Fruit fly (Drosophila melanogaster) whole organism, embryonic: Measurements from ENCODE around the gene CG33325.

Source experiments
- BtbVII ChIP-seq: fragments of 200-800 bp; sonication (Bioruptor generic); optimal IDR thresholded peaks from 3 replicates; lab custom pipeline; 2017; ENCODE audit warnings: missing biosample characterization, mild to moderate bottlenecking, missing genetic modification characterization
- CG10274 ChIP-seq: fragments of 200-800 bp; sonication (Bioruptor generic); optimal IDR thresholded peaks from 3 replicates; lab custom pipeline; 2017; ENCODE audit warnings: missing biosample characterization, mild to moderate bottlenecking, missing genetic modification characterization
- CG10462 ChIP-seq: fragments of 200-800 bp; sonication (Bioruptor generic); optimal IDR thresholded peaks from 2 replicates; lab custom pipeline; 2016; ENCODE audit warnings: missing biosample characterization, missing genetic modification characterization
- CG10565 ChIP-seq: fragments of 200-800 bp; sonication (Bioruptor generic); optimal IDR thresholded peaks from 3 replicates; lab custom pipeline; 2016; ENCODE audit warnings: missing biosample characterization, mild to moderate bottlenecking, missing genetic modification characterization
- CG11696 ChIP-seq: fragments of 200-800 bp; sonication (Bioruptor generic); IDR thresholded peaks from 2 replicates; pipeline ENCODE4 v1.3.6; 2022; ENCODE audit warnings: missing biosample characterization, missing genetic modification characterization
- CG12942 ChIP-seq: fragments of 200-800 bp; sonication (Bioruptor generic); optimal IDR thresholded peaks from 3 replicates; lab custom pipeline; 2016; ENCODE audit warnings: missing biosample characterization, missing genetic modification characterization
- CG14860 ChIP-seq: fragments of 200-800 bp; sonication (Bioruptor generic); IDR thresholded peaks from 3 replicates; pipeline ENCODE4 v1.3.6; 2022; ENCODE audit warnings: missing biosample characterization, missing genetic modification characterization; ENCODE audit not compliant: partially characterized antibody
- CG18011 ChIP-seq: fragments of 200-800 bp; sonication (Bioruptor generic); optimal IDR thresholded peaks from 2 replicates; lab custom pipeline; 2017; ENCODE audit warnings: missing biosample characterization, missing genetic modification characterization, mild to moderate bottlenecking, moderate library complexity, missing genotype
- CG2875 ChIP-seq: fragments of 200-800 bp; sonication (Bioruptor generic); optimal IDR thresholded peaks from 2 replicates; lab custom pipeline; 2017; ENCODE audit warnings: missing biosample characterization, mild to moderate bottlenecking, missing genetic modification characterization, missing genetic modification reagents
- CG34422 ChIP-seq: fragments of 200-800 bp; sonication (Bioruptor generic); IDR thresholded peaks from 3 replicates; pipeline ENCODE4 v1.3.6; 2022; ENCODE audit warnings: missing biosample characterization, missing genetic modification characterization
- CG3838 ChIP-seq: fragments of 200-800 bp; sonication (Bioruptor generic); optimal IDR thresholded peaks from 3 replicates; lab custom pipeline; 2016; ENCODE audit warnings: missing biosample characterization, missing genetic modification characterization
- CG42726 ChIP-seq: fragments of 200-800 bp; sonication (Bioruptor generic); IDR thresholded peaks from 2 replicates; pipeline ENCODE4 v1.3.6; 2022; ENCODE audit warnings: missing biosample characterization, missing genetic modification characterization; ENCODE audit not compliant: partially characterized antibody
- CG4617 ChIP-seq: fragments of 200-800 bp; sonication (Bioruptor generic); optimal IDR thresholded peaks from 3 replicates; lab custom pipeline; 2016; ENCODE audit warnings: missing biosample characterization, missing genetic modification characterization, borderline replicate concordance
- CG7987 ChIP-seq: fragments of 200-800 bp; sonication (Bioruptor generic); optimal IDR thresholded peaks from 2 replicates; lab custom pipeline; 2018; ENCODE audit warnings: missing biosample characterization, mild to moderate bottlenecking, missing genetic modification characterization, moderate library complexity
- CG9797 ChIP-seq: fragments of 200-800 bp; sonication (Bioruptor generic); optimal IDR thresholded peaks from 3 replicates; lab custom pipeline; 2018; ENCODE audit warnings: missing biosample characterization, mild to moderate bottlenecking, missing genetic modification characterization
- D19B ChIP-seq: fragments of 200-800 bp; sonication (Bioruptor generic); optimal IDR thresholded peaks from 2 replicates; lab custom pipeline; 2017; ENCODE audit warnings: missing biosample characterization, mild to moderate bottlenecking, missing genetic modification characterization
- Dip2 ChIP-seq: fragments of 200-800 bp; sonication (Bioruptor generic); IDR thresholded peaks from 2 replicates; pipeline ENCODE4 v1.3.6; 2022; ENCODE audit warnings: missing biosample characterization, missing genetic modification characterization
- Dp ChIP-seq: fragments of 200-800 bp; sonication (Bioruptor generic); optimal IDR thresholded peaks from 2 replicates; lab custom pipeline; 2018; ENCODE audit warnings: missing biosample characterization, mild to moderate bottlenecking, missing genetic modification characterization, moderate library complexity
- Dref ChIP-seq: fragments of 200-800 bp; sonication (Bioruptor generic); IDR thresholded peaks from 2 replicates; pipeline ENCODE4 v1.3.6; 2022; ENCODE audit warnings: missing biosample characterization, missing genetic modification characterization
- E2f2 ChIP-seq: fragments of 200-800 bp; sonication (Bioruptor generic); IDR thresholded peaks from 2 replicates; pipeline ENCODE4 v1.3.6; 2022; ENCODE audit warnings: missing biosample characterization, missing genetic modification characterization
- Ets65A ChIP-seq: fragments of 200-800 bp; sonication (Bioruptor generic); peaks from one replicate; lab custom pipeline; 2016; ENCODE audit warnings: missing biosample characterization, missing genetic modification characterization
- Gsc ChIP-seq: fragments of 200-800 bp; sonication (Bioruptor generic); IDR thresholded peaks from 2 replicates; pipeline ENCODE4 v1.3.6; 2022; ENCODE audit warnings: missing biosample characterization, missing genetic modification characterization
- Hand ChIP-seq: fragments of 200-800 bp; sonication (Bioruptor generic); optimal IDR thresholded peaks from 2 replicates; lab custom pipeline; 2017; ENCODE audit warnings: mild to moderate bottlenecking, missing biosample characterization, missing genetic modification reagents, missing genetic modification characterization
- HmgZ ChIP-seq: fragments of 200-800 bp; sonication (Bioruptor generic); optimal IDR thresholded peaks from 2 replicates; lab custom pipeline; 2018; ENCODE audit warnings: missing biosample characterization, mild to moderate bottlenecking, missing genetic modification characterization
- MESR4 ChIP-seq: fragments of 200-800 bp; sonication (Bioruptor generic); optimal IDR thresholded peaks from 2 replicates; lab custom pipeline; 2018; ENCODE audit warnings: missing biosample characterization, mild to moderate bottlenecking, missing genetic modification characterization, moderate library complexity
- NK7.1 ChIP-seq: fragments of 200-800 bp; sonication (Bioruptor generic); optimal IDR thresholded peaks from 3 replicates; lab custom pipeline; 2016; ENCODE audit warnings: missing biosample characterization, missing genetic modification characterization
- Rfx ChIP-seq: fragments of 200-800 bp; sonication (Bioruptor generic); IDR thresholded peaks from 2 replicates; pipeline ENCODE4 v1.3.6; 2022; ENCODE audit warnings: missing biosample characterization, missing genetic modification characterization
- Sox102F ChIP-seq: fragments of 200-800 bp; sonication (Bioruptor generic); optimal IDR thresholded peaks from 2 replicates; lab custom pipeline; 2018; ENCODE audit warnings: missing biosample characterization, mild to moderate bottlenecking, missing genetic modification characterization, moderate library complexity
- Usf ChIP-seq: fragments of 200-800 bp; sonication (Bioruptor generic); optimal IDR thresholded peaks from 2 replicates; lab custom pipeline; 2017; ENCODE audit warnings: missing genotype, missing biosample characterization, missing genetic modification characterization
- crp ChIP-seq, 2 experiments: fragments of 200-800 bp; sonication (Bioruptor generic); optimal IDR thresholded peaks; 2 replicates in 1 of 2; 3 replicates in 1 of 2; lab custom pipeline; 2017; ENCODE audit warnings: missing biosample characterization in 2 of 2, missing genetic modification characterization in 2 of 2, mild to moderate bottlenecking in 1 of 2, moderate library complexity in 1 of 2
- da ChIP-seq: fragments of 200-800 bp; sonication (Bioruptor generic); optimal IDR thresholded peaks from 2 replicates; lab custom pipeline; 2016; ENCODE audit warnings: missing biosample characterization, missing genetic modification characterization
- gfzf ChIP-seq: fragments of 200-800 bp; sonication (Bioruptor generic); optimal IDR thresholded peaks from 2 replicates; lab custom pipeline; 2016; ENCODE audit warnings: missing biosample characterization, mild to moderate bottlenecking, missing genetic modification characterization, moderate library complexity
- insv ChIP-seq, 2 experiments: fragments of 200-800 bp; sonication (Bioruptor generic); optimal IDR thresholded peaks; 3 replicates each; lab custom pipeline; 2016 to 2018; ENCODE audit warnings: missing biosample characterization in 2 of 2, missing genetic modification characterization in 2 of 2
- jigr1 ChIP-seq: fragments of 200-800 bp; sonication (Bioruptor generic); IDR thresholded peaks from 3 replicates; pipeline ENCODE4 v1.3.6; 2022; ENCODE audit warnings: missing biosample characterization, missing genetic modification characterization
- mam ChIP-seq: fragments of 200-800 bp; sonication (Bioruptor generic); optimal IDR thresholded peaks from 3 replicates; lab custom pipeline; 2016; ENCODE audit warnings: missing biosample characterization, missing genetic modification characterization
- peb ChIP-seq: fragments of 200-800 bp; sonication (Bioruptor generic); IDR thresholded peaks from 2 replicates; pipeline ENCODE4 v1.3.6; 2022; ENCODE audit warnings: missing biosample characterization, missing genetic modification characterization
- row ChIP-seq: fragments of 200-800 bp; sonication (Bioruptor generic); IDR thresholded peaks from 3 replicates; pipeline ENCODE4 v1.3.6; 2022; ENCODE audit warnings: missing biosample characterization, missing genetic modification characterization
- schlank ChIP-seq: fragments of 200-800 bp; sonication (Bioruptor generic); optimal IDR thresholded peaks from 2 replicates; lab custom pipeline; 2018; ENCODE audit warnings: missing biosample characterization, mild to moderate bottlenecking, missing genetic modification characterization
- sob ChIP-seq: fragments of 200-800 bp; sonication (Bioruptor generic); IDR thresholded peaks from 2 replicates; pipeline ENCODE4 v1.3.6; 2022; ENCODE audit warnings: missing biosample characterization, missing genetic modification characterization
- zfh1 ChIP-seq: fragments of 200-800 bp; sonication (Bioruptor generic); IDR thresholded peaks from 3 replicates; pipeline ENCODE4 v1.3.6; 2022; ENCODE audit warnings: missing biosample characterization, missing genetic modification characterization

CG33325 gene

dm6 chr3R:8722962-8723548 is 43.2 kb upstream of the CG33325 start, which contains the start of gene nom (continued):
- TF ChIP-seq crp (GFP tag; optimal IDR thresholded peaks at IDR 0.05; lab: Kevin White, UChicago) (peak in 1 of 2 experiments; percentile 22), zfh1 (GFP tag; lab: Robert Waterston, UW) (no peak), da (no peak), insv (GFP tag; optimal IDR thresholded peaks at IDR 0.05; lab: Kevin White, UChicago) (peak in 1 of 2 experiments; percentile 7), E2f2 (GFP tag; lab: Robert Waterston, UW) (peak; percentile 89), row (peak; percentile 6; the same call in 1 of the 3 replicates), Gsc (no peak), jigr1 (GFP tag; lab: Robert Waterston, UW) (no peak), gfzf (GFP tag; lab: Kevin White, UChicago) (peak; percentile 17), D19B (no peak), CG9797 (peak; percentile 55), Dref (GFP tag; lab: Robert Waterston, UW) (no peak), CG18011 (GFP tag; lab: Kevin White, UChicago) (peak; percentile 29), HmgZ (tag; lab: Kevin White, UChicago) (peak; percentile 11), CG2875 (GFP tag; lab: Kevin White, UChicago) (no peak), NK7.1 (GFP tag; lab: Kevin White, UChicago) (no peak), CG10274 (GFP tag; lab: Kevin White, UChicago) (no peak), CG14860 (0 out of 3 replicates have a peak, but pooled peaks have one; percentile 23), peb (GFP tag; lab: Robert Waterston, UW) (no peak), CG7987 (no peak), CG4617 (GFP tag; lab: Kevin White, UChicago) (peak; percentile 40), Dp (GFP tag; lab: Kevin White, UChicago) (peak; percentile 84), MESR4 (GFP tag; lab: Kevin White, UChicago) (peak; percentile 41)

dm6 chr3R:8721071-8721470 is 41.2 kb upstream of the CG33325 start, which contains the start of gene CG8136:
CG8136 (plus strand) TSS chr3R:8721371.
- TF ChIP-seq Hand (GFP tag; lab: Kevin White, UChicago): no peak
- no peak for TF ChIP-seq CG12942 (GFP tag; lab: Kevin White, UChicago)
- no peak for TF ChIP-seq CG10462
- TF ChIP-seq CG3838 (GFP tag; lab: Kevin White, UChicago): no peak
- TF ChIP-seq sob (GFP tag; lab: Robert Waterston, UW): no peak
- no peak for TF ChIP-seq Gsc
- no peak for TF ChIP-seq CG42726
- TF ChIP-seq schlank (tag; lab: Kevin White, UChicago): no peak
- TF ChIP-seq BtbVII (GFP tag; lab: Kevin White, UChicago): no peak
- no peak for TF ChIP-seq CG10565 (GFP tag; lab: Kevin White, UChicago)
- no peak for TF ChIP-seq CG34422
- no peak for TF ChIP-seq Ets65A (GFP tag; lab: Kevin White, UChicago)
- no peak for TF ChIP-seq Sox102F
- TF ChIP-seq CG11696 (GFP tag; lab: Robert Waterston, UW): no peak
- no peak for TF ChIP-seq Usf (GFP tag; lab: Kevin White, UChicago)
- no peak for TF ChIP-seq Dip2
- no peak for TF ChIP-seq Rfx (GFP tag; lab: Robert Waterston, UW)
- no peak for TF ChIP-seq mam (GFP tag; lab: Kevin White, UChicago)
